Fruit fly (Drosophila melanogaster) whole organism, embryonic: Measurements from ENCODE around the gene p24-2.

Source experiments
- BtbVII ChIP-seq: fragments of 200-800 bp; sonication (Bioruptor generic); optimal IDR thresholded peaks from 3 replicates; lab custom pipeline; 2017; ENCODE audit warnings: missing biosample characterization, mild to moderate bottlenecking, missing genetic modification characterization
- CG10147 ChIP-seq: fragments of 200-800 bp; sonication (Bioruptor generic); optimal IDR thresholded peaks from 2 replicates; lab custom pipeline; 2019; ENCODE audit warnings: missing biosample characterization, mild to moderate bottlenecking, missing genetic modification characterization, moderate library complexity
- CG10267 ChIP-seq: fragments of 200-800 bp; sonication (Bioruptor generic); optimal IDR thresholded peaks from 2 replicates; lab custom pipeline; 2018; ENCODE audit warnings: missing biosample characterization, mild to moderate bottlenecking, missing genetic modification characterization, moderate library complexity
- CG10366 ChIP-seq: fragments of 200-800 bp; sonication (Bioruptor generic); IDR thresholded peaks from 2 replicates; pipeline ENCODE4 v1.3.6; 2022; ENCODE audit warnings: missing biosample characterization, missing genetic modification characterization
- CG10565 ChIP-seq: fragments of 200-800 bp; sonication (Bioruptor generic); optimal IDR thresholded peaks from 3 replicates; lab custom pipeline; 2016; ENCODE audit warnings: missing biosample characterization, mild to moderate bottlenecking, missing genetic modification characterization
- CG11695 ChIP-seq: fragments of 200-800 bp; sonication (Bioruptor generic); IDR thresholded peaks from 3 replicates; pipeline ENCODE4 v1.3.6; 2022; ENCODE audit warnings: missing biosample characterization, missing genetic modification characterization
- CG11723 ChIP-seq: fragments of 200-800 bp; sonication (Bioruptor generic); optimal IDR thresholded peaks from 2 replicates; lab custom pipeline; 2017; ENCODE audit warnings: missing biosample characterization, mild to moderate bottlenecking, missing genetic modification characterization
- CG12155 ChIP-seq: fragments of 200-800 bp; sonication (Bioruptor generic); optimal IDR thresholded peaks from 3 replicates; lab custom pipeline; 2016; ENCODE audit warnings: missing biosample characterization, missing genetic modification characterization
- CG13424 ChIP-seq: fragments of 200-800 bp; sonication (Bioruptor generic); optimal IDR thresholded peaks from 2 replicates; lab custom pipeline; 2019; ENCODE audit warnings: missing biosample characterization, mild to moderate bottlenecking, missing genetic modification characterization, moderate library complexity
- CG13624 ChIP-seq: fragments of 200-800 bp; sonication (Bioruptor generic); optimal IDR thresholded peaks from 2 replicates; lab custom pipeline; 2016; ENCODE audit warnings: missing biosample characterization, missing genetic modification characterization
- CG15601 ChIP-seq: fragments of 200-800 bp; sonication (Bioruptor generic); optimal IDR thresholded peaks from 3 replicates; lab custom pipeline; 2019; ENCODE audit warnings: missing biosample characterization, mild to moderate bottlenecking, missing genetic modification characterization, moderate library complexity
- CG16813 ChIP-seq: fragments of 200-800 bp; sonication (Bioruptor generic); IDR thresholded peaks from 3 replicates; pipeline ENCODE4 v1.3.6; 2022; ENCODE audit warnings: missing biosample characterization, missing genetic modification characterization; ENCODE audit not compliant: partially characterized antibody
- CG1792 ChIP-seq: fragments of 200-800 bp; sonication (Bioruptor generic); optimal IDR thresholded peaks from 2 replicates; lab custom pipeline; 2016; ENCODE audit warnings: missing biosample characterization, missing genetic modification characterization
- CG2116 ChIP-seq: fragments of 200-800 bp; sonication (Bioruptor generic); optimal IDR thresholded peaks from 3 replicates; lab custom pipeline; 2018; ENCODE audit warnings: missing biosample characterization, mild to moderate bottlenecking, missing genetic modification characterization
- CG30431 ChIP-seq: fragments of 200-800 bp; sonication (Bioruptor generic); optimal IDR thresholded peaks from 2 replicates; lab custom pipeline; 2017; ENCODE audit warnings: missing biosample characterization, missing genetic modification characterization
- CG6813 ChIP-seq: fragments of 200-800 bp; sonication (Bioruptor generic); optimal IDR thresholded peaks from 2 replicates; lab custom pipeline; 2017; ENCODE audit warnings: missing biosample characterization, missing genetic modification characterization, mild to moderate bottlenecking, moderate library complexity, missing genetic modification reagents
- CG7928 ChIP-seq: fragments of 200-800 bp; sonication (Bioruptor generic); optimal IDR thresholded peaks from 2 replicates; lab custom pipeline; 2017; ENCODE audit warnings: missing biosample characterization, mild to moderate bottlenecking, missing genetic modification characterization
- CG8924 ChIP-seq: fragments of 200-800 bp; optimal IDR thresholded peaks from 3 replicates; lab custom pipeline; 2019; ENCODE audit warnings: missing biosample characterization, mild to moderate bottlenecking, missing genetic modification characterization, moderate library complexity
- CG9215 ChIP-seq: fragments of 200-800 bp; sonication (Bioruptor generic); IDR thresholded peaks from 2 replicates; pipeline ENCODE4 v1.3.6; 2022; ENCODE audit warnings: missing biosample characterization, missing genetic modification characterization
- CkIIα-i1 ChIP-seq: fragments of 200-800 bp; sonication (Bioruptor generic); IDR thresholded peaks from 2 replicates; pipeline ENCODE4 v1.3.6; 2022; ENCODE audit warnings: missing biosample characterization, missing genetic modification characterization
- CoRest ChIP-seq: fragments of 200-800 bp; sonication (Bioruptor generic); optimal IDR thresholded peaks from 3 replicates; lab custom pipeline; 2018; ENCODE audit warnings: missing biosample characterization, mild to moderate bottlenecking, missing genetic modification characterization, moderate library complexity
- Dll ChIP-seq: fragments of 200-800 bp; sonication (Bioruptor generic); IDR thresholded peaks from 4 replicates; pipeline ENCODE4 v1.3.6; 2022; ENCODE audit warnings: missing biosample characterization, missing genetic modification characterization; ENCODE audit not compliant: partially characterized antibody
- Dp ChIP-seq: fragments of 200-800 bp; sonication (Bioruptor generic); optimal IDR thresholded peaks from 2 replicates; lab custom pipeline; 2018; ENCODE audit warnings: missing biosample characterization, mild to moderate bottlenecking, missing genetic modification characterization, moderate library complexity
- E2f1 ChIP-seq: fragments of 200-800 bp; sonication (Bioruptor generic); IDR thresholded peaks from 2 replicates; pipeline ENCODE4 v1.3.6; 2022; ENCODE audit warnings: missing biosample characterization, missing genetic modification characterization
- Gug ChIP-seq: fragments of 200-800 bp; sonication (Bioruptor generic); IDR thresholded peaks from 4 replicates; pipeline ENCODE4 v1.3.6; 2022; ENCODE audit warnings: missing biosample characterization, missing genetic modification characterization
- Lpt ChIP-seq: fragments of >200 bp; optimal IDR thresholded peaks from 2 replicates; lab custom pipeline; 2018; ENCODE audit warnings: missing biosample characterization, missing genetic modification characterization
- MESR4 ChIP-seq: fragments of 200-800 bp; sonication (Bioruptor generic); optimal IDR thresholded peaks from 2 replicates; lab custom pipeline; 2018; ENCODE audit warnings: missing biosample characterization, mild to moderate bottlenecking, missing genetic modification characterization, moderate library complexity
- NC2α ChIP-seq: fragments of 200-800 bp; sonication (Bioruptor generic); optimal IDR thresholded peaks from 2 replicates; lab custom pipeline; 2016; ENCODE audit warnings: missing biosample characterization, missing genetic modification characterization
- Usf ChIP-seq: fragments of 200-800 bp; sonication (Bioruptor generic); optimal IDR thresholded peaks from 2 replicates; lab custom pipeline; 2017; ENCODE audit warnings: missing genotype, missing biosample characterization, missing genetic modification characterization
- ab ChIP-seq: fragments of 200-800 bp; sonication (Bioruptor generic); optimal IDR thresholded peaks from 2 replicates; lab custom pipeline; 2016; ENCODE audit warnings: missing biosample characterization, missing genetic modification characterization
- bigmax ChIP-seq: fragments of 200-800 bp; sonication (Bioruptor generic); optimal IDR thresholded peaks from 2 replicates; lab custom pipeline; 2018; ENCODE audit warnings: missing biosample characterization, mild to moderate bottlenecking, missing genetic modification characterization
- chinmo ChIP-seq: fragments of 200-800 bp; sonication (Bioruptor generic); IDR thresholded peaks from 4 replicates; pipeline ENCODE4 v1.3.6; 2022; ENCODE audit warnings: missing biosample characterization, missing genetic modification characterization; ENCODE audit not compliant: partially characterized antibody
- chm ChIP-seq: fragments of 200-800 bp; sonication (Bioruptor generic); IDR thresholded peaks from 2 replicates; pipeline ENCODE4 v1.3.6; 2022; ENCODE audit warnings: missing biosample characterization, missing genetic modification characterization
- disco-r ChIP-seq: fragments of 200-800 bp; sonication (Bioruptor generic); optimal IDR thresholded peaks from 2 replicates; lab custom pipeline; 2016; ENCODE audit warnings: missing biosample characterization, missing genetic modification characterization
- dm ChIP-seq: fragments of 200-800 bp; sonication (Bioruptor generic); optimal IDR thresholded peaks from 3 replicates; lab custom pipeline; 2016; ENCODE audit warnings: missing biosample characterization, missing genetic modification characterization
- esg ChIP-seq: fragments of 200-800 bp; sonication (Bioruptor generic); conservative IDR thresholded peaks from 2 replicates; pipeline ENCODE4 v1.3.6; 2022; ENCODE audit warnings: missing biosample characterization, missing genetic modification characterization
- eyg ChIP-seq: fragments of 200-800 bp; sonication (Bioruptor generic); optimal IDR thresholded peaks from 3 replicates; lab custom pipeline; 2016; ENCODE audit warnings: missing biosample characterization, missing genetic modification characterization
- gfzf ChIP-seq: fragments of 200-800 bp; sonication (Bioruptor generic); optimal IDR thresholded peaks from 2 replicates; lab custom pipeline; 2016; ENCODE audit warnings: missing biosample characterization, mild to moderate bottlenecking, missing genetic modification characterization, moderate library complexity
- jing ChIP-seq: fragments of 200-800 bp; sonication (Bioruptor generic); optimal IDR thresholded peaks from 2 replicates; lab custom pipeline; 2018; ENCODE audit warnings: missing biosample characterization, mild to moderate bottlenecking, missing genetic modification characterization
- kay ChIP-seq: fragments of 200-800 bp; sonication (Bioruptor generic); optimal IDR thresholded peaks from 2 replicates; lab custom pipeline; 2016; ENCODE audit warnings: missing biosample characterization, missing genetic modification characterization
- lmd ChIP-seq: fragments of 200-800 bp; sonication (Bioruptor generic); IDR thresholded peaks from 2 replicates; pipeline ENCODE4 v1.3.6; 2022; ENCODE audit warnings: missing biosample characterization, missing genetic modification characterization
- maf-S ChIP-seq: fragments of 200-800 bp; sonication (Bioruptor generic); optimal IDR thresholded peaks from 2 replicates; lab custom pipeline; 2016; ENCODE audit warnings: missing biosample characterization, missing genetic modification characterization
- pita ChIP-seq: fragments of 200-800 bp; sonication (Bioruptor generic); optimal IDR thresholded peaks from 2 replicates; lab custom pipeline; 2017; ENCODE audit warnings: missing biosample characterization, mild to moderate bottlenecking, missing genetic modification characterization
- ranshi ChIP-seq: fragments of 200-800 bp; sonication (Bioruptor generic); IDR thresholded peaks from 2 replicates; pipeline ENCODE4 v1.3.6; 2022; ENCODE audit warnings: missing biosample characterization, missing genetic modification characterization
- sd ChIP-seq: fragments of 200-800 bp; sonication (Bioruptor generic); optimal IDR thresholded peaks from 3 replicates; lab custom pipeline; 2018; ENCODE audit warnings: missing biosample characterization, mild to moderate bottlenecking, missing genetic modification characterization, moderate library complexity
- sima ChIP-seq: fragments of 200-800 bp; sonication (Bioruptor generic); optimal IDR thresholded peaks from 2 replicates; lab custom pipeline; 2016; ENCODE audit warnings: missing biosample characterization, missing genetic modification characterization
- stwl ChIP-seq: fragments of 200-800 bp; sonication (Bioruptor generic); optimal IDR thresholded peaks from 3 replicates; lab custom pipeline; 2018; ENCODE audit warnings: missing biosample characterization, mild to moderate bottlenecking, missing genetic modification characterization, moderate library complexity
- tna ChIP-seq: fragments of 200-800 bp; sonication (Bioruptor generic); IDR thresholded peaks from 2 replicates; pipeline ENCODE4 v1.3.6; 2022; ENCODE audit warnings: missing biosample characterization, missing genetic modification characterization; ENCODE audit not compliant: partially characterized antibody
- wdn ChIP-seq: fragments of 200-800 bp; sonication (Bioruptor generic); IDR thresholded peaks from 2 replicates; pipeline ENCODE4 v1.3.6; 2022; ENCODE audit warnings: missing biosample characterization, missing genetic modification characterization
- wek ChIP-seq: fragments of 200-800 bp; sonication (Bioruptor generic); optimal IDR thresholded peaks from 3 replicates; lab custom pipeline; 2018; ENCODE audit warnings: missing biosample characterization, mild to moderate bottlenecking, missing genetic modification characterization, moderate library complexity

Gene p24-2

dm6 chr3R:9705008-9705628 is 12.5 kb upstream of the p24-2 start, which contains the start of gene Unc-115a (continued):
- TF ChIP-seq Dp (GFP tag; lab: Kevin White, UChicago) (peak; percentile 41), CG10565 (no peak), CG8924 (tag; lab: Kevin White, UChicago) (peak; percentile 66), sima (GFP tag; lab: Kevin White, UChicago) (no peak), pita (GFP tag; lab: Kevin White, UChicago) (peak; percentile 99), jing (GFP tag; lab: Kevin White, UChicago) (no peak), sd (tag; lab: Kevin White, UChicago) (peak; percentile 49), chinmo (GFP tag; lab: Robert Waterston, UW) (no peak), stwl (tag; lab: Kevin White, UChicago) (peak; percentile 69), dm (peak; percentile 94), CG10147 (GFP tag; lab: Kevin White, UChicago) (peak; percentile 60), Dll (GFP tag; lab: Robert Waterston, UW) (no peak), kay (peak; percentile 38), CG6813 (GFP tag; lab: Kevin White, UChicago) (peak; percentile 54), CkIIα-i1 (GFP tag; lab: Robert Waterston, UW) (no peak), CG2116 (GFP tag; lab: Kevin White, UChicago) (peak; percentile 74), tna (no peak), CG11723 (GFP tag; lab: Kevin White, UChicago) (no peak), CG13424 (tag; lab: Kevin White, UChicago) (peak; percentile 35), CoRest (tag; lab: Kevin White, UChicago) (peak; percentile 27), chm (GFP tag; lab: Robert Waterston, UW) (no peak), disco-r (GFP tag; lab: Kevin White, UChicago) (no peak), CG10267 (tag; lab: Kevin White, UChicago) (peak; percentile 74), wek (GFP tag; lab: Kevin White, UChicago) (peak; percentile 36), CG9215 (GFP tag; lab: Robert Waterston, UW) (no peak), CG15601 (tag; lab: Kevin White, UChicago) (peak; percentile 73), Lpt (no peak), BtbVII (GFP tag; lab: Kevin White, UChicago) (peak; percentile 41), NC2α (GFP tag; lab: Kevin White, UChicago) (peak; percentile 43), CG1792 (GFP tag; lab: Kevin White, UChicago) (no peak), ab (GFP tag; lab: Kevin White, UChicago) (no peak), MESR4 (peak; percentile 53), lmd (no peak), bigmax (peak; percentile 86), esg (GFP tag; lab: Robert Waterston, UW) (no peak), gfzf (peak; percentile 98), CG30431 (GFP tag; lab: Kevin White, UChicago) (no peak), Usf (GFP tag; lab: Kevin White, UChicago) (no peak), CG7928 (GFP tag; lab: Kevin White, UChicago) (no peak), CG11695 (GFP tag; lab: Robert Waterston, UW) (no peak), ranshi (GFP tag; lab: Robert Waterston, UW) (no peak), E2f1 (no peak), CG12155 (GFP tag; lab: Kevin White, UChicago) (peak; percentile 35), eyg (GFP tag; lab: Kevin White, UChicago) (peak; percentile 55), wdn (no peak), maf-S (GFP tag; lab: Kevin White, UChicago) (peak; percentile 31), CG16813 (no peak), CG13624 (GFP tag; lab: Kevin White, UChicago) (peak; percentile 78), Gug (GFP tag; lab: Robert Waterston, UW) (peak; percentile 45; the same call in 2 of the 4 replicates), CG10366 (GFP tag; lab: Robert Waterston, UW) (no peak)
